Fruit fly (Drosophila melanogaster) whole organism, embryonic: Measurements from ENCODE around the gene Nsf2.

Experiments
- ATbp ChIP-seq: fragments of 200-800 bp; sonication (Bioruptor generic); optimal IDR thresholded peaks from 2 replicates; lab custom pipeline; 2017; ENCODE audit warnings: missing biosample characterization, mild to moderate bottlenecking, missing genetic modification characterization, missing genetic modification reagents
- BEAF-32 ChIP-seq: fragments of 200-800 bp; sonication (Bioruptor generic); optimal IDR thresholded peaks from 3 replicates; lab custom pipeline; 2017; ENCODE audit warnings: missing biosample characterization, missing genetic modification characterization, mild to moderate bottlenecking, moderate library complexity, missing genetic modification reagents
- CG14710 ChIP-seq: fragments of 200-800 bp; sonication (Bioruptor generic); optimal IDR thresholded peaks from 3 replicates; lab custom pipeline; 2019; ENCODE audit warnings: missing biosample characterization, mild to moderate bottlenecking, missing genetic modification characterization, moderate library complexity
- CG14860 ChIP-seq: fragments of 200-800 bp; sonication (Bioruptor generic); IDR thresholded peaks from 3 replicates; pipeline ENCODE4 v1.3.6; 2022; ENCODE audit warnings: missing biosample characterization, missing genetic modification characterization; ENCODE audit not compliant: partially characterized antibody
- CG15601 ChIP-seq: fragments of 200-800 bp; sonication (Bioruptor generic); optimal IDR thresholded peaks from 3 replicates; lab custom pipeline; 2019; ENCODE audit warnings: missing biosample characterization, mild to moderate bottlenecking, missing genetic modification characterization, moderate library complexity
- CG16779 ChIP-seq: fragments of 200-800 bp; sonication (Bioruptor generic); IDR thresholded peaks from 2 replicates; pipeline ENCODE4 v1.3.6; 2022; ENCODE audit warnings: missing biosample characterization, missing genetic modification characterization
- CG16863 ChIP-seq: fragments of 200-800 bp; sonication (Bioruptor generic); optimal IDR thresholded peaks from 3 replicates; lab custom pipeline; 2016; ENCODE audit warnings: missing biosample characterization, missing genetic modification characterization
- CG18599 ChIP-seq: fragments of 200-800 bp; sonication (Bioruptor generic); optimal IDR thresholded peaks from 3 replicates; lab custom pipeline; 2017; ENCODE audit warnings: missing biosample characterization, missing genetic modification characterization, mild to moderate bottlenecking, moderate library complexity, missing genetic modification reagents
- CG30403 ChIP-seq: fragments of 200-800 bp; sonication (Bioruptor generic); optimal IDR thresholded peaks from 3 replicates; lab custom pipeline; 2016; ENCODE audit warnings: missing biosample characterization, missing genetic modification characterization
- CG31365 ChIP-seq: fragments of 200-800 bp; sonication (Bioruptor generic); optimal IDR thresholded peaks from 2 replicates; lab custom pipeline; 2018; ENCODE audit warnings: missing biosample characterization, mild to moderate bottlenecking, missing genetic modification characterization
- CG32532 ChIP-seq: fragments of 200-800 bp; sonication (Bioruptor generic); IDR thresholded peaks from 2 replicates; pipeline ENCODE4 v1.3.6; 2022; ENCODE audit warnings: missing biosample characterization, missing genetic modification characterization
- CG3281 ChIP-seq: fragments of 200-800 bp; sonication (Bioruptor generic); optimal IDR thresholded peaks from 3 replicates; lab custom pipeline; 2017; ENCODE audit warnings: missing biosample characterization, mild to moderate bottlenecking, missing genetic modification characterization
- CG3838 ChIP-seq: fragments of 200-800 bp; sonication (Bioruptor generic); optimal IDR thresholded peaks from 3 replicates; lab custom pipeline; 2016; ENCODE audit warnings: missing biosample characterization, missing genetic modification characterization
- CG3847 ChIP-seq: fragments of 200-800 bp; sonication (Bioruptor generic); IDR thresholded peaks from 2 replicates; pipeline ENCODE4 v1.3.6; 2022; ENCODE audit warnings: missing biosample characterization, missing genetic modification characterization
- CG6683 ChIP-seq: fragments of 200-800 bp; sonication (Bioruptor generic); optimal IDR thresholded peaks from 2 replicates; lab custom pipeline; 2017; ENCODE audit warnings: missing biosample characterization, mild to moderate bottlenecking, missing genetic modification characterization, missing genetic modification reagents
- CG7745 ChIP-seq: fragments of 200-800 bp; sonication (Bioruptor generic); optimal IDR thresholded peaks from 2 replicates; lab custom pipeline; 2018; ENCODE audit warnings: missing biosample characterization, mild to moderate bottlenecking, missing genetic modification characterization, moderate library complexity
- CG7786 ChIP-seq: fragments of 200-800 bp; sonication (Bioruptor generic); optimal IDR thresholded peaks from 2 replicates; lab custom pipeline; 2016; ENCODE audit warnings: missing biosample characterization, missing genetic modification characterization
- CG7928 ChIP-seq: fragments of 200-800 bp; sonication (Bioruptor generic); optimal IDR thresholded peaks from 2 replicates; lab custom pipeline; 2017; ENCODE audit warnings: missing biosample characterization, mild to moderate bottlenecking, missing genetic modification characterization
- CG7963 ChIP-seq: fragments of 200-800 bp; sonication (Bioruptor generic); IDR thresholded peaks from 3 replicates; pipeline ENCODE4 v1.3.6; 2022; ENCODE audit warnings: missing biosample characterization, missing genetic modification characterization; ENCODE audit not compliant: partially characterized antibody
- CG8290 ChIP-seq, 3 experiments: fragments of 200-800 bp; sonication (Bioruptor generic); optimal IDR thresholded peaks; 2 replicates each; lab custom pipeline; 2016 to 2019; ENCODE audit warnings: missing biosample characterization in 3 of 3, missing genetic modification characterization in 3 of 3, mild to moderate bottlenecking in 2 of 3, moderate library complexity in 1 of 3
- D19B ChIP-seq: fragments of 200-800 bp; sonication (Bioruptor generic); optimal IDR thresholded peaks from 2 replicates; lab custom pipeline; 2017; ENCODE audit warnings: missing biosample characterization, mild to moderate bottlenecking, missing genetic modification characterization
- Elba2 ChIP-seq: fragments of 200-800 bp; sonication (Bioruptor generic); optimal IDR thresholded peaks from 3 replicates; lab custom pipeline; 2016; ENCODE audit warnings: missing biosample characterization, missing genetic modification characterization
- Ets65A ChIP-seq: fragments of 200-800 bp; sonication (Bioruptor generic); peaks from one replicate; lab custom pipeline; 2016; ENCODE audit warnings: missing biosample characterization, missing genetic modification characterization
- GATAe ChIP-seq: fragments of 200-800 bp; sonication (Bioruptor generic); conservative IDR thresholded peaks from 2 replicates; pipeline ENCODE4 v1.3.6; 2022; ENCODE audit warnings: missing biosample characterization, missing genetic modification characterization
- HmgZ ChIP-seq: fragments of 200-800 bp; sonication (Bioruptor generic); optimal IDR thresholded peaks from 2 replicates; lab custom pipeline; 2018; ENCODE audit warnings: missing biosample characterization, mild to moderate bottlenecking, missing genetic modification characterization
- Hr78 ChIP-seq, 2 experiments: fragments of 200-800 bp in 1 of 2; fragments of >200 bp in 1 of 2; sonication (Bioruptor generic) in 1 of 2; optimal IDR thresholded peaks; 2 replicates each; lab custom pipeline; 2017 to 2019; ENCODE audit warnings: missing biosample characterization in 2 of 2, missing genetic modification characterization in 2 of 2, mild to moderate bottlenecking in 1 of 2, moderate library complexity in 1 of 2
- NC2β ChIP-seq: fragments of 200-800 bp; sonication (Bioruptor generic); optimal IDR thresholded peaks from 2 replicates; lab custom pipeline; 2016; ENCODE audit warnings: missing biosample characterization, missing genetic modification characterization
- Scr ChIP-seq: fragments of 200-800 bp; sonication (Bioruptor generic); IDR thresholded peaks from 2 replicates; pipeline ENCODE4 v1.3.6; 2022; ENCODE audit warnings: missing biosample characterization, missing genetic modification characterization; ENCODE audit not compliant: partially characterized antibody
- cg ChIP-seq: fragments of 200-800 bp; sonication (Bioruptor generic); optimal IDR thresholded peaks from 3 replicates; lab custom pipeline; 2019; ENCODE audit warnings: missing biosample characterization, mild to moderate bottlenecking, missing genetic modification characterization, moderate library complexity
- ci ChIP-seq: fragments of 200-800 bp; sonication (Bioruptor generic); IDR thresholded peaks from 3 replicates; pipeline ENCODE4 v1.3.6; 2022; ENCODE audit warnings: missing biosample characterization, missing genetic modification characterization
- dmrt11E ChIP-seq: fragments of 200-800 bp; sonication (Bioruptor generic); optimal IDR thresholded peaks from 3 replicates; lab custom pipeline; 2018; ENCODE audit warnings: missing biosample characterization, mild to moderate bottlenecking, missing genetic modification characterization, moderate library complexity
- dpn ChIP-seq, 2 experiments: fragments of 200-800 bp; sonication (Bioruptor generic); optimal IDR thresholded peaks; 3 replicates each; lab custom pipeline; 2016; ENCODE audit warnings: missing biosample characterization in 2 of 2, missing genetic modification characterization in 2 of 2
- esg ChIP-seq: fragments of 200-800 bp; sonication (Bioruptor generic); conservative IDR thresholded peaks from 2 replicates; pipeline ENCODE4 v1.3.6; 2022; ENCODE audit warnings: missing biosample characterization, missing genetic modification characterization
- gce ChIP-seq: fragments of 200-800 bp; sonication (Bioruptor generic); IDR thresholded peaks from 3 replicates; pipeline ENCODE4 v1.3.6; 2022; ENCODE audit warnings: missing biosample characterization, missing genetic modification characterization
- gsb-n ChIP-seq: fragments of 200-800 bp; sonication (Bioruptor generic); optimal IDR thresholded peaks from 3 replicates; lab custom pipeline; 2018; ENCODE audit warnings: missing biosample characterization, mild to moderate bottlenecking, missing genetic modification characterization
- gt ChIP-seq: fragments of 200-800 bp; sonication (Bioruptor generic); IDR thresholded peaks from 2 replicates; pipeline ENCODE4 v1.3.6; 2022; ENCODE audit warnings: missing biosample characterization, missing genetic modification characterization
- jumu ChIP-seq: fragments of 200-800 bp; sonication (Bioruptor generic); optimal IDR thresholded peaks from 3 replicates; lab custom pipeline; 2016; ENCODE audit warnings: missing biosample characterization, missing genetic modification characterization
- kni ChIP-seq: fragments of 200-800 bp; sonication (Bioruptor generic); optimal IDR thresholded peaks from 3 replicates; lab custom pipeline; 2017; ENCODE audit warnings: mild to moderate bottlenecking, missing biosample characterization, missing genetic modification reagents, missing genetic modification characterization
- knrl ChIP-seq: fragments of 200-800 bp; sonication (Bioruptor generic); IDR thresholded peaks from 3 replicates; pipeline ENCODE4 v1.3.6; 2022; ENCODE audit warnings: missing biosample characterization, missing genetic modification characterization; ENCODE audit not compliant: partially characterized antibody
- nau ChIP-seq: fragments of 200-800 bp; sonication (Bioruptor generic); optimal IDR thresholded peaks from 3 replicates; lab custom pipeline; 2017; ENCODE audit warnings: missing biosample characterization, mild to moderate bottlenecking, missing genetic modification characterization, missing genetic modification reagents
- nerfin-2 ChIP-seq: fragments of 200-800 bp; sonication (Bioruptor generic); IDR thresholded peaks from 2 replicates; pipeline ENCODE4 v1.3.6; 2022; ENCODE audit warnings: missing biosample characterization, missing genetic modification characterization; ENCODE audit not compliant: partially characterized antibody
- ro ChIP-seq: fragments of 200-800 bp; sonication (Bioruptor generic); IDR thresholded peaks from 2 replicates; pipeline ENCODE4 v1.3.6; 2022; ENCODE audit warnings: missing biosample characterization, missing genetic modification characterization
- sens ChIP-seq: fragments of 200-800 bp; sonication (Bioruptor generic); peaks from one replicate; lab custom pipeline; 2016; ENCODE audit warnings: missing biosample characterization, missing genetic modification characterization
- sens-2 ChIP-seq: fragments of 200-800 bp; sonication (Bioruptor generic); IDR thresholded peaks from 2 replicates; pipeline ENCODE4 v1.3.6; 2022; ENCODE audit warnings: missing biosample characterization, missing genetic modification characterization
- tap ChIP-seq: fragments of 200-800 bp; optimal IDR thresholded peaks from 3 replicates; lab custom pipeline; 2019; ENCODE audit warnings: missing biosample characterization, mild to moderate bottlenecking, missing genetic modification characterization, moderate library complexity
- tgo ChIP-seq: fragments of 200-800 bp; sonication (Bioruptor generic); IDR thresholded peaks from 3 replicates; pipeline ENCODE4 v1.3.6; 2022; ENCODE audit warnings: missing biosample characterization, missing genetic modification characterization
- tio ChIP-seq: fragments of 200-800 bp; sonication (Bioruptor generic); optimal IDR thresholded peaks from 2 replicates; lab custom pipeline; 2017; ENCODE audit warnings: missing biosample characterization, missing genetic modification characterization, inconsistent platforms
- zen ChIP-seq: fragments of 200-800 bp; sonication (Bioruptor generic); optimal IDR thresholded peaks from 3 replicates; lab custom pipeline; 2018; ENCODE audit warnings: missing biosample characterization, mild to moderate bottlenecking, missing genetic modification characterization, moderate library complexity

The Nsf2 gene

dm6 chr3R:13803892-13804710 is 33.7 kb downstream of the Nsf2 start (continued):
- TF ChIP-seq NC2β (GFP tag; lab: Kevin White, UChicago) = no peak
- TF ChIP-seq CG7928 (GFP tag; lab: Kevin White, UChicago) = no peak
- no peak for TF ChIP-seq CG7745 (tag; lab: Kevin White, UChicago)
- no peak for TF ChIP-seq dmrt11E (tag; lab: Kevin White, UChicago)
- TF ChIP-seq CG14710 (tag; lab: Kevin White, UChicago) = peak; percentile 19
- peak; percentile 59 for TF ChIP-seq sens (GFP tag; lab: Kevin White, UChicago)
- no peak for TF ChIP-seq tgo (GFP tag; lab: Robert Waterston, UW)
- no peak for TF ChIP-seq tap
- peak; percentile 37 for TF ChIP-seq ATbp (GFP tag; lab: Kevin White, UChicago)
- TF ChIP-seq CG7963 = no peak
- TF ChIP-seq ci = no peak
- TF ChIP-seq nerfin-2 (GFP tag; lab: Robert Waterston, UW) = no peak; the same call in 1 of the 2 replicates
- TF ChIP-seq Hr78 (GFP tag; optimal IDR thresholded peaks at IDR 0.05; lab: Kevin White, UChicago) = peak in 1 of 2 experiments; percentile 51
- no peak for TF ChIP-seq Elba2 (GFP tag; lab: Kevin White, UChicago)
- no peak for TF ChIP-seq sens-2 (GFP tag; lab: Robert Waterston, UW)
- no peak for TF ChIP-seq CG31365
- TF ChIP-seq CG18599 (GFP tag; lab: Kevin White, UChicago) = peak; percentile 70
- TF ChIP-seq GATAe (GFP tag; lab: Robert Waterston, UW) = no peak
- TF ChIP-seq CG16779 (GFP tag; lab: Robert Waterston, UW) = no peak
- no peak for TF ChIP-seq ro (GFP tag; lab: Robert Waterston, UW)
- TF ChIP-seq CG3281 (GFP tag; lab: Kevin White, UChicago) = peak; percentile 36
- no peak for TF ChIP-seq CG14860 (GFP tag; lab: Robert Waterston, UW)
- TF ChIP-seq cg (GFP tag; lab: Kevin White, UChicago) = no peak
- TF ChIP-seq esg (GFP tag; lab: Robert Waterston, UW) = no peak
- no peak for TF ChIP-seq zen
- no peak for TF ChIP-seq D19B
- TF ChIP-seq CG16863 (GFP tag; lab: Kevin White, UChicago) = no peak
- no peak for TF ChIP-seq gt (GFP tag; lab: Robert Waterston, UW)
- TF ChIP-seq gsb-n (tag; lab: Kevin White, UChicago) = no peak
- peak; percentile 9 for TF ChIP-seq CG15601
- TF ChIP-seq jumu (GFP tag; lab: Kevin White, UChicago) = no peak
- no peak for TF ChIP-seq CG3838 (GFP tag; lab: Kevin White, UChicago)
- no peak for TF ChIP-seq CG7786 (GFP tag; lab: Kevin White, UChicago)
- no peak for TF ChIP-seq BEAF-32 (GFP tag; lab: Kevin White, UChicago)
- TF ChIP-seq CG30403 (GFP tag; lab: Kevin White, UChicago) = peak; percentile 53
- TF ChIP-seq knrl (GFP tag; lab: Robert Waterston, UW) = no peak
- TF ChIP-seq gce (GFP tag; lab: Robert Waterston, UW) = no peak
- no peak for TF ChIP-seq dpn (GFP tag; optimal IDR thresholded peaks at IDR 0.05; lab: Kevin White, UChicago)
- TF ChIP-seq kni (GFP tag; lab: Kevin White, UChicago) = no peak
- TF ChIP-seq tio (GFP tag; lab: Kevin White, UChicago) = peak; percentile 11
- no peak for TF ChIP-seq CG6683 (GFP tag; lab: Kevin White, UChicago)
- TF ChIP-seq CG3847 = peak; percentile 32; the same call in 1 of the 2 replicates
- peak; percentile 15 for TF ChIP-seq nau (GFP tag; lab: Kevin White, UChicago)
- no peak for TF ChIP-seq HmgZ (tag; lab: Kevin White, UChicago)
- no peak for TF ChIP-seq CG32532 (GFP tag; lab: Robert Waterston, UW)
- no peak for TF ChIP-seq CG8290 (GFP tag; optimal IDR thresholded peaks at IDR 0.05; lab: Kevin White, UChicago)
- no peak for TF ChIP-seq CG8290 (tag; optimal IDR thresholded peaks at IDR 0.05; lab: Kevin White, UChicago)
- TF ChIP-seq Scr (GFP tag; lab: Robert Waterston, UW) = no peak
- no peak for TF ChIP-seq Ets65A
